Worm (Caenorhabditis elegans) whole organism, L4 larva: ENCODE data around the gene C18E9.8.

Experiments
- D1046.2 ChIP-seq: fragments of 200-800 bp; sonication (Bioruptor generic); IDR thresholded peaks from 2 replicates; pipeline ENCODE4 v1.3.6; 2022; ENCODE audit warnings: missing genetic modification characterization, missing compliant biosample characterization
- F49E8.2 ChIP-seq: sonication (generic microtip); optimal IDR thresholded peaks from 2 replicates; lab custom pipeline; 2016; ENCODE audit warnings: missing compliant biosample characterization, mild to moderate bottlenecking, missing genetic modification characterization, borderline replicate concordance
- T20F7.1 ChIP-seq: fragments of 200-800 bp; sonication (Bioruptor generic); optimal IDR thresholded peaks from 2 replicates; lab custom pipeline; 2018; ENCODE audit warnings: mild to moderate bottlenecking, missing genetic modification characterization, missing compliant biosample characterization
- T26A8.4 ChIP-seq: fragments of 200-800 bp; sonication (Bioruptor generic); IDR thresholded peaks from 2 replicates; pipeline ENCODE4 v1.3.6; 2022; ENCODE audit warnings: missing genetic modification characterization, missing compliant biosample characterization
- Y105C5A.15 ChIP-seq: fragments of 200-800 bp; sonication (Bioruptor generic); IDR thresholded peaks from 2 replicates; pipeline ENCODE4 v1.3.6; 2022; ENCODE audit warnings: missing genetic modification characterization, missing compliant biosample characterization
- Y48G9A.11 ChIP-seq: fragments of 200-800 bp; sonication (Bioruptor generic); IDR thresholded peaks from 2 replicates; pipeline ENCODE4 v1.3.6; 2022; ENCODE audit warnings: missing genetic modification reagents, missing genetic modification characterization, missing compliant biosample characterization
- aha-1 ChIP-seq: fragments of 150-350 bp; peaks from one replicate; lab custom pipeline; 2014; ENCODE audit warnings: missing biosample characterization, missing genetic modification characterization
- arid-1 ChIP-seq: fragments of 200-800 bp; sonication (Bioruptor generic); conservative IDR thresholded peaks from 2 replicates; pipeline ENCODE4 v1.3.6; 2022; ENCODE audit warnings: missing genetic modification reagents, missing genetic modification characterization, missing compliant biosample characterization
- attf-4 ChIP-seq: sonication (generic microtip); optimal IDR thresholded peaks from 3 replicates; lab custom pipeline; 2017; ENCODE audit warnings: missing biosample characterization, missing genetic modification characterization
- ceh-20 ChIP-seq: fragments of 200-800 bp; sonication (Bioruptor generic); IDR thresholded peaks from 2 replicates; pipeline ENCODE4 v1.3.6; 2022; ENCODE audit warnings: missing genetic modification reagents, missing genetic modification characterization, missing compliant biosample characterization
- daf-12 ChIP-seq: fragments of 150-350 bp; optimal IDR thresholded peaks from 2 replicates; lab custom pipeline; 2014; ENCODE audit warnings: missing biosample characterization, missing genetic modification reagents, missing genetic modification characterization
- dmd-9 ChIP-seq: fragments of 200-800 bp; sonication (Bioruptor generic); IDR thresholded peaks from 2 replicates; pipeline ENCODE4 v1.3.6; 2022; ENCODE audit warnings: missing genetic modification reagents, missing genetic modification characterization, missing compliant biosample characterization
- egl-43 ChIP-seq: fragments of 200-800 bp; sonication (Bioruptor generic); IDR thresholded peaks from 2 replicates; pipeline ENCODE4 v1.3.6; 2022; ENCODE audit warnings: missing genetic modification reagents, missing genetic modification characterization, missing compliant biosample characterization
- fos-1 ChIP-seq: fragments of 150-350 bp; optimal IDR thresholded peaks from 2 replicates; lab custom pipeline; 2014; ENCODE audit warnings: missing biosample characterization, missing genetic modification characterization
- lin-15B ChIP-seq: fragments of 150-350 bp; sonication (generic microtip); optimal IDR thresholded peaks from 3 replicates; lab custom pipeline; 2014; ENCODE audit warnings: missing biosample characterization, missing genetic modification characterization
- lin-38 ChIP-seq: fragments of 200-800 bp; sonication (Bioruptor generic); IDR thresholded peaks from 2 replicates; pipeline ENCODE4 v1.3.6; 2022; ENCODE audit warnings: missing genetic modification reagents, missing genetic modification characterization, missing compliant biosample characterization
- lin-39 ChIP-seq: fragments of 150-350 bp; optimal IDR thresholded peaks from 2 replicates; lab custom pipeline; 2014; ENCODE audit warnings: missing biosample characterization, missing genetic modification reagents, missing genetic modification characterization
- mdt-29 ChIP-seq: fragments of 200-800 bp; sonication (Bioruptor generic); IDR thresholded peaks from 2 replicates; pipeline ENCODE4 v1.3.6; 2022; ENCODE audit warnings: missing genetic modification reagents, missing genetic modification characterization, missing compliant biosample characterization
- mep-1 ChIP-seq: fragments of 150-350 bp; sonication (generic microtip); optimal IDR thresholded peaks from 3 replicates; lab custom pipeline; 2014; ENCODE audit warnings: missing biosample characterization, missing genetic modification characterization
- mxl-2 ChIP-seq: fragments of 200-800 bp; sonication (Bioruptor generic); conservative IDR thresholded peaks from 2 replicates; pipeline ENCODE4 v1.3.6; 2022; ENCODE audit warnings: missing genetic modification reagents, missing genetic modification characterization, missing compliant biosample characterization
- nhr-102 ChIP-seq: sonication (generic microtip); optimal IDR thresholded peaks from 2 replicates; lab custom pipeline; 2016; ENCODE audit warnings: mild to moderate bottlenecking, missing genetic modification characterization, moderate library complexity, missing compliant biosample characterization
- nhr-25 ChIP-seq: sonication (generic microtip); optimal IDR thresholded peaks from 2 replicates; lab custom pipeline; 2017; ENCODE audit warnings: missing genetic modification characterization, mild to moderate bottlenecking, missing compliant biosample characterization, antibody characterized with exemption, moderate library complexity, borderline replicate concordance; ENCODE audit not compliant: insufficient read depth
- nhr-28 ChIP-seq: fragments of 150-350 bp; optimal IDR thresholded peaks from 2 replicates; lab custom pipeline; 2014; ENCODE audit warnings: missing biosample characterization, missing genetic modification characterization
- nhr-42 ChIP-seq: fragments of 200-800 bp; sonication (Bioruptor generic); IDR thresholded peaks from 2 replicates; pipeline ENCODE4 v1.3.6; 2022; ENCODE audit warnings: missing genetic modification characterization, missing compliant biosample characterization
- nhr-48 ChIP-seq: sonication (generic microtip); optimal IDR thresholded peaks from 2 replicates; lab custom pipeline; 2016; ENCODE audit warnings: mild to moderate bottlenecking, missing genetic modification characterization, missing compliant biosample characterization
- snpc-1.2 ChIP-seq: fragments of 200-800 bp; sonication (Bioruptor generic); IDR thresholded peaks from 2 replicates; pipeline ENCODE4 v1.3.6; 2022; ENCODE audit warnings: missing genetic modification reagents, missing genetic modification characterization, missing compliant biosample characterization
- snpc-4 ChIP-seq: fragments of 150-350 bp; optimal IDR thresholded peaks from 2 replicates; lab custom pipeline; 2014; ENCODE audit warnings: missing biosample characterization, missing genetic modification characterization
- tag-97 ChIP-seq: fragments of 200-800 bp; sonication (Bioruptor generic); IDR thresholded peaks from 2 replicates; pipeline ENCODE4 v1.3.6; 2022; ENCODE audit warnings: missing genetic modification characterization, missing compliant biosample characterization
- unc-39 ChIP-seq: sonication (generic microtip); optimal IDR thresholded peaks from 2 replicates; lab custom pipeline; 2017; ENCODE audit warnings: missing biosample characterization, missing genetic modification characterization
- unc-62 ChIP-seq, 3 experiments: fragments of 150-350 bp in 1 of 3; sonication (generic microtip); optimal IDR thresholded peaks in 2 of 3; peaks in 1 of 3; 1 replicate in 1 of 3; 2 replicates in 2 of 3; lab custom pipeline; 2014 to 2017; ENCODE audit warnings: missing biosample characterization in 3 of 3, missing genetic modification characterization in 3 of 3, missing genetic modification reagents in 3 of 3, missing genotype in 1 of 3
- vab-7 ChIP-seq: fragments of 200-800 bp; sonication (Bioruptor generic); IDR thresholded peaks from 2 replicates; pipeline ENCODE4 v1.3.6; 2022; ENCODE audit warnings: missing genetic modification reagents, missing genetic modification characterization, missing compliant biosample characterization
- zfp-3 ChIP-seq: fragments of 200-800 bp; sonication (Bioruptor generic); conservative IDR thresholded peaks from 2 replicates; pipeline ENCODE4 v1.3.6; 2022; ENCODE audit warnings: missing genetic modification reagents, missing genetic modification characterization, missing compliant biosample characterization

The C18E9.8 gene

DNA sequence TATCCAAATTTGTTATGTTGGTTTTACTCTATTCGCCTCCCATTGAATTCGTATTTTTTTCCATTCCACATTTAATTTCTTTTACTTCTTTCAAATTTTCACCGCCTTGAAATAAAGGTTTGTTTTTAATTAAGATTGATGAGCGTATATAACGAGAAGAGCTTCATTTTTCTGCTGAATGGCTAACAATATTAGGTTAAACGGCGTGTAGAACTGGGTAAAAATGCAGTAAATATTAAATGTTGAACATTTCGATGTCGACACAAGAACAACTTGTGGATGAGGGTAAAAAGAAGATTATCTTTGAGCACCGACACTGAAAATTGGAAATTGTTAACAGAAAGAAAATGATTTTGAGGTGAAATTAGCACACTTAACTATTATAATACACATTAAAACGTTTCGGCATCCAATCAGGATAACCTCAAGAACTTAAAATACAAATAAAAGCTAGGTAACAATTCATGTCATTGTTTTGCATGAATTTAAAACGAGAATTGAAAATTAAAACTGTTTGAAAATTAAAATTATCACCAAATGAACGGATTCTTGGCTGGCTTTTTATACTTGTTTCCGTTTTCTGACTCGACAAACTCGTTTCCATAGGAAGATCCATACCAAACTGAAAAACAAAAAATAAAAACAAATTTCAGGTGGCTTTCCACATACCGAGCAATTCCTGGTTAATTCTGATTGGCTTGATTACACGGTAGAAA is 48.8 kb downstream of the C18E9.8 start:
- TF ChIP-seq egl-43 (GFP tag; lab: Robert Waterston, UW) (no peak), mxl-2 (GFP tag; lab: Robert Waterston, UW) (no peak), nhr-25 (tag; lab: Kevin White, UChicago) (no peak), snpc-4 (tag; lab: Kevin White, UChicago) (no peak), Y48G9A.11 (GFP tag; lab: Robert Waterston, UW) (peak; percentile 15; the same call in 1 of the 2 replicates), vab-7 (GFP tag; lab: Robert Waterston, UW) (no peak), T26A8.4 (GFP tag; lab: Robert Waterston, UW) (no peak), aha-1 (peak; percentile 91), D1046.2 (no peak), mep-1 (tag; lab: Kevin White, UChicago) (no peak), F49E8.2 (tag; lab: Kevin White, UChicago) (no peak), unc-39 (tag; lab: Kevin White, UChicago) (no peak), mdt-29 (GFP tag; lab: Robert Waterston, UW) (no peak), unc-62 (GFP tag; optimal IDR thresholded peaks at IDR 0.05 in 1 of 2; lab: Kevin White, UChicago) (peak in 1 of 2 experiments; percentile 14), unc-62 (tag; optimal IDR thresholded peaks at IDR 0.05; lab: Kevin White, UChicago) (no peak), zfp-3 (no peak), daf-12 (tag; lab: Kevin White, UChicago) (no peak), ceh-20 (GFP tag; lab: Robert Waterston, UW) (no peak), snpc-1.2 (peak; percentile 18; the same call in 1 of the 2 replicates), lin-38 (GFP tag; lab: Robert Waterston, UW) (peak; percentile 30), nhr-48 (tag; lab: Kevin White, UChicago) (no peak), fos-1 (tag; lab: Kevin White, UChicago) (no peak), lin-15B (no peak), nhr-28 (no peak), attf-4 (no peak), tag-97 (GFP tag; lab: Robert Waterston, UW) (no peak), Y105C5A.15 (GFP tag; lab: Robert Waterston, UW) (no peak), nhr-102 (tag; lab: Kevin White, UChicago) (no peak), T20F7.1 (peak; percentile 15), lin-39 (tag; lab: Kevin White, UChicago) (no peak), dmd-9 (GFP tag; lab: Robert Waterston, UW) (no peak), nhr-42 (no peak), arid-1 (GFP tag; lab: Robert Waterston, UW) (0 out of 2 replicates have a peak, but pooled peaks have one; percentile 30)
